Fruit fly (Drosophila melanogaster): Measurements from ENCODE around the gene mRpS24.
A peak's percentile ranks its signal among the peaks of the same experiment; 100 is the strongest.

mRpS24 gene

DNA sequence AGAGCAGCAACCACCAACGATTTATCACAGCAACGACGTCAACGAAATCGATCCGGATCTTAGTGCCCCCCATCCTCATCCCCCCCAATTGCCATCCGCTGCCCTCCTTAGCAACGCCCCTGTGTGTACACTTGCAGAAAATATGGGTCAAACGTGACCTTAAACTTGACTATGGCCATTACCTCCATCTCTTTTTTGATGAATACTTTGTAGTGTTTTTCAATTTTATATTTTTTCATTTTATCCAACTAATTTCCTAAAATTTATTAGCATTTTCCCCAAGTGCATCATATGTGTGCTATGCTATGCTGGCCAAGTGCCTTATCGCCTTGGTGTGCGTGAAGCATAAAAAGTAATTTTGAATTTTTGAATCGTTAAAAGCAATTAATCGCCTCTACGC is 20.4 kb downstream of the mRpS24 start (continued):
- TF ChIP-seq Awh (GFP tag; IDR thresholded peaks at IDR 0.05) (no peak), mam (GFP tag; optimal IDR thresholded peaks at IDR 0.05) (peak; percentile 10), ase (GFP tag; IDR thresholded peaks at IDR 0.05) (0 out of 3 replicates have a peak, but pooled peaks have one; percentile 14), stwl (tag; optimal IDR thresholded peaks at IDR 0.05) (no peak), NFAT (GFP tag; IDR thresholded peaks at IDR 0.05) (no peak), Blimp-1 (GFP tag; optimal IDR thresholded peaks at IDR 0.05) (peak; percentile 57), tin (GFP tag; optimal IDR thresholded peaks at IDR 0.05) (peak; percentile 19), CG1024 (GFP tag; IDR thresholded peaks at IDR 0.05) (no peak), ci (GFP tag; IDR thresholded peaks at IDR 0.05) (peak; percentile 63; the same call in 1 of the 3 replicates), Fer3 (tag; optimal IDR thresholded peaks at IDR 0.05) (no peak), CG4820 (GFP tag; optimal IDR thresholded peaks at IDR 0.05) (peak; percentile 37), onecut (GFP tag; IDR thresholded peaks at IDR 0.05) (peak; percentile 5; the same call in 1 of the 2 replicates), Oli (tag; optimal IDR thresholded peaks at IDR 0.05) (no peak), Aef1 (GFP tag; IDR thresholded peaks at IDR 0.05) (no peak), H15 (GFP tag; IDR thresholded peaks at IDR 0.05) (0 out of 3 replicates have a peak, but pooled peaks have one; percentile 41), tgo (GFP tag; IDR thresholded peaks at IDR 0.05) (peak; percentile 46; the same call in 2 of the 3 replicates), CG18476 (GFP tag; optimal IDR thresholded peaks at IDR 0.05) (no peak), E2f1 (GFP tag; IDR thresholded peaks at IDR 0.05) (peak; percentile 58), ind (GFP tag; optimal IDR thresholded peaks at IDR 0.05) (peak; percentile 23), CG14441 (GFP tag; IDR thresholded peaks at IDR 0.05) (peak; percentile 38; the same call in 1 of the 2 replicates), CG31441 (GFP tag; IDR thresholded peaks at IDR 0.05) (peak; percentile 47; the same call in 1 of the 2 replicates), CG7357 (GFP tag; IDR thresholded peaks at IDR 0.05) (no peak), MESR4 (GFP tag; optimal IDR thresholded peaks at IDR 0.05) (no peak), CG12299 (tag; optimal IDR thresholded peaks at IDR 0.05) (no peak), Abd-B (GFP tag; optimal IDR thresholded peaks at IDR 0.05) (no peak)

DNA sequence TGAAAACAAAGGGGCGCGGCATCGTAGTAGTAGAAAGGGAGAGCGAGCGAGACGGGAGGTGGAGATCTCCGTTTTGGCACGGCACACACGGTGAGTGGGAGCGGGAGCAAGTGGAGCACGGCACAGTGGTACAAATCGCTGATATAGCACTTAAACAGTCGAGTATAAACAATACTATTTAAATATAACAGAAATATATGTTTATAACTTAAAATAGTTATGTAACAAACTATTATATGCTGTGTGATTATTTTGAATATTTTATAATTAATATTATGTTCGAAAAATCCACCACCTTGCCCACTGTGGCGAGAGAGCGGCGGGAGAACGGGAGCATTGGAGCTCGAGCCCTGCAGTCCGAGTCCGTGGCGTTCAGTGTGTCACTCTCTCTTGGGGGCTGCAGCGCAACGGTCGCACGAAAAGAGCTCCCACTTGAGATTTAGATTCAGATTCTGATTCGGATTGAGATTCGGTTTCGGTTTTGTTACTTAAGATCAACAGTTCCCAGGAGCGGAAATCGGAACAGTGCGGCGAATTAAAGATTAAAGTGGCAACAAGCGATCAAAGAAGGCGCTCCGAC is 22.2 kb downstream of the mRpS24 start, which contains the start of gene Kal1:
Gene Kal1, plus strand, starts transcription at position 383 of the 580 bp plus-strand sequence.
- TF ChIP-seq Fer2 (tag; optimal IDR thresholded peaks at IDR 0.05) (peak; percentile 49), usp (GFP tag; optimal IDR thresholded peaks at IDR 0.05) (no peak), CG7357 (GFP tag; IDR thresholded peaks at IDR 0.05) (peak; percentile 76), sima (GFP tag; optimal IDR thresholded peaks at IDR 0.05) (no peak), CG2199 (GFP tag; IDR thresholded peaks at IDR 0.05) (peak; percentile 85; the same call in 2 of the 3 replicates), zfh2 (GFP tag; optimal IDR thresholded peaks at IDR 0.05) (no peak), Mad (GFP tag; optimal IDR thresholded peaks at IDR 0.05) (peak; percentile 22), CG15073 (GFP tag; optimal IDR thresholded peaks at IDR 0.05) (no peak), mld (GFP tag; IDR thresholded peaks at IDR 0.05; ENCODE audit: partially characterized antibody) (no peak), CG12299 (tag; optimal IDR thresholded peaks at IDR 0.05) (peak; percentile 89), CG12391 (tag; optimal IDR thresholded peaks at IDR 0.05) (peak; percentile 94), Hmx (GFP tag; optimal IDR thresholded peaks at IDR 0.05) (no peak), ci (GFP tag; IDR thresholded peaks at IDR 0.05) (peak; percentile 98), tap (tag; optimal IDR thresholded peaks at IDR 0.05) (peak; percentile 96), CG32772 (GFP tag; IDR thresholded peaks at IDR 0.05) (peak; percentile 93), ab (GFP tag; optimal IDR thresholded peaks at IDR 0.05) (no peak), CG9797 (GFP tag; optimal IDR thresholded peaks at IDR 0.05) (peak; percentile 46), lilli (GFP tag; optimal IDR thresholded peaks at IDR 0.05) (peak; percentile 52), prd (optimal IDR thresholded peaks at IDR 0.05) (no peak), prd (GFP tag; IDR thresholded peaks at IDR 0.05) (peak; percentile 91), Lpt (GFP tag; optimal IDR thresholded peaks at IDR 0.05) (no peak), pros (GFP tag; optimal IDR thresholded peaks at IDR 0.05) (no peak), Vsx1 (GFP tag; optimal IDR thresholded peaks at IDR 0.05) (peak; percentile 86), CG9817 (tag; optimal IDR thresholded peaks at IDR 0.05) (peak; percentile 66), CoRest (tag; optimal IDR thresholded peaks at IDR 0.05) (peak; percentile 90), YL-1 (GFP tag; optimal IDR thresholded peaks at IDR 0.05) (peak; percentile 61), ro (GFP tag; IDR thresholded peaks at IDR 0.05) (peak; percentile 78), Hr3 (GFP tag; optimal IDR thresholded peaks at IDR 0.05) (peak; percentile 87), dysf (GFP tag; IDR thresholded peaks at IDR 0.05) (peak; percentile 92)
